Fruit fly (Drosophila melanogaster): ENCODE data around the gene jub.
A peak's percentile ranks its signal among the peaks of the same experiment; 100 is the strongest.

The jub gene

dm6 chrX:13783958-13784907 lies 45.9 kb downstream of the jub start:
- TF ChIP-seq CG17801 (GFP tag; optimal IDR thresholded peaks at IDR 0.05; ENCODE audit: partially characterized antibody), result no peak

- TF ChIP-seq CG17801 (GFP tag; optimal IDR thresholded peaks at IDR 0.05; ENCODE audit: partially characterized antibody), result peak; percentile 37
These were observed 46.6 kb downstream of the jub start, which contains the start of gene inaE for dm6 chrX:13783534-13783949. Gene inaE (plus strand): TSS chrX:13783714.

DNA sequence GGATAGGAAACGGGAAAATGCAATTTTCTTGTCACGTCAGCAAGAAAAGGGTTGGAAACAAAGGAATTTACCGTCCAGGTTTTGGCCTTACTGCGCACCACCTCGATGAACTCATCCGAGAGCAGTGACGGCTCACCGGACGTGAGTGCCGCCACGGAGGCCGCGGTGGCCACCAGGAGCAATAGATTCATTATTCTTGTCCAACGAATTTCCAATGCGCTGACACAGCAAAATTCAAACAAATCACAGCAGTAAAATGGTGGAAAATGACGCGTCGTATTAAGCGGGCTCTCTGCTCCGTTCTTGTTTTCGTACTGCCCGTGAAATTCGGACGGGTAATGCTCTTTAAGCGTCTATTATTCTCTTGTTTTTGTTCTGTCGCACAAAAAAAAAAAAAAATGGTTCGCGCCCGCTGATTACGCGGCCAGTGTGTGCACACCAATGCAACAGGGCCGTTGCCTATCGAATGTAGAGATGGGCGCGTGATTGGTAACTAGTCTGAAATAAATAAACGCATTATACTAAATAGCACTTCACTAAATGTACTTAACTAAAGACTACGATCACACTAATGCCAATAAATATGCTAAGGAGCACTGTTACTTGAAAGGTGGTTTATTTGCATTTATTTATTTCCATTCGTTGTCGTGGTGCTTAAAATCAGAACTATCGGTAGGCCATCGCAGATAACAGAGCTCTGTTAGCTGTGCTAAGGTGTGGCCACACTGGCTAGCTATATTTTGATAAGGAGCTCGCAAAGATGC lies 48.2 kb downstream of the jub start, which contains the start of the genes CtsB and amrt:
CtsB (minus strand) TSS at position 432 of the 764 bp plus-strand sequence.
amrt (plus strand) TSS at position 721 of the 764 bp plus-strand sequence.
- TF ChIP-seq CG17801 (GFP tag; optimal IDR thresholded peaks at IDR 0.05; ENCODE audit: partially characterized antibody), result peak; percentile 88

- TF ChIP-seq CG17801 (GFP tag; optimal IDR thresholded peaks at IDR 0.05; ENCODE audit: partially characterized antibody), result peak; percentile 78
These were observed 50.4 kb downstream of the jub start for dm6 chrX:13779696-13780095.

DNA sequence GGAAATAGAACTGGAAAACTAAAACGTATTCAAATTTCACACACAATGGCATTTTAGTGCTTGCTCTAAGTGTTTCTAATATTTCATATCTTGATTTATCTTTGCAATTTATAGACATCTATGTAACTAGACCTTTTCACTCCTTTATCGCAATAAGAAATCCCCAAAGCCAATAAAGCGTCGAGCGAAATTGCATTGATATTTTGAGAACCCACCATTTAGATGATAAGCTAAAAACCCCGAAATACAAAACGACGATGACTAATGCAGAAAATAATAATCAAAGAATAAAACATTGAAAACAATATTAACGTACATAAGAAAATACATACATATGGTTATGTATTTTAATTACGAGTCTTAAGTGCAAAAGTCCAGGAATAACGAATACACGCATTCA lies 51.5 kb downstream of the jub start:
- no peak for TF ChIP-seq CG17801 (GFP tag; optimal IDR thresholded peaks at IDR 0.05; ENCODE audit: partially characterized antibody)

Data from ovary, adult (tissue).